Worm (Caenorhabditis elegans) whole organism, mixed stage, embryonic: ENCODE results near the gene Y57A10A.31.

Experiments used
- M03D4.4 ChIP-seq: sonication (generic microtip); optimal IDR thresholded peaks from 2 replicates; lab custom pipeline; 2017; ENCODE audit warnings: mild to moderate bottlenecking, missing genetic modification characterization, missing compliant biosample characterization
- bed-3 ChIP-seq: fragments of 200-800 bp; sonication (Bioruptor generic); optimal IDR thresholded peaks from 3 replicates; lab custom pipeline; 2018; ENCODE audit warnings: mild to moderate bottlenecking, missing genetic modification characterization, moderate library complexity, missing compliant biosample characterization
- blmp-1 ChIP-seq: fragments of 150-350 bp; optimal IDR thresholded peaks from 2 replicates; lab custom pipeline; 2014; ENCODE audit warnings: missing biosample characterization, missing genetic modification characterization
- ceh-39 ChIP-seq: fragments of 150-350 bp; optimal IDR thresholded peaks from 2 replicates; lab custom pipeline; 2014; ENCODE audit warnings: missing biosample characterization, missing genetic modification characterization
- ceh-43 ChIP-seq: fragments of 200-800 bp; sonication (Bioruptor generic); optimal IDR thresholded peaks from 2 replicates; lab custom pipeline; 2018; ENCODE audit warnings: mild to moderate bottlenecking, missing genetic modification characterization, moderate library complexity, missing compliant biosample characterization
- ceh-83 ChIP-seq: fragments of 200-800 bp; sonication (Bioruptor generic); optimal IDR thresholded peaks from 2 replicates; lab custom pipeline; 2018; ENCODE audit warnings: mild to moderate bottlenecking, missing genetic modification characterization, missing compliant biosample characterization
- ces-1 ChIP-seq: fragments of 150-350 bp; optimal IDR thresholded peaks from 2 replicates; lab custom pipeline; 2014; ENCODE audit warnings: missing biosample characterization, missing genetic modification reagents, missing genetic modification characterization
- cnd-1 ChIP-seq: fragments of 200-800 bp; sonication (Bioruptor generic); optimal IDR thresholded peaks from 2 replicates; lab custom pipeline; 2018; ENCODE audit warnings: mild to moderate bottlenecking, missing genetic modification characterization, missing compliant biosample characterization
- elt-1 ChIP-seq: sonication (generic microtip); optimal IDR thresholded peaks from 2 replicates; lab custom pipeline; 2017; ENCODE audit warnings: missing genetic modification characterization, mild to moderate bottlenecking, missing compliant biosample characterization, antibody characterized with exemption, moderate library complexity, borderline replicate concordance; ENCODE audit not compliant: insufficient read depth
- elt-3 ChIP-seq: fragments of 150-350 bp; optimal IDR thresholded peaks from 2 replicates; lab custom pipeline; 2014; ENCODE audit warnings: missing biosample characterization, missing genetic modification characterization
- flh-1 ChIP-seq: fragments of 200-800 bp; sonication (Bioruptor generic); optimal IDR thresholded peaks from 2 replicates; lab custom pipeline; 2018; ENCODE audit warnings: mild to moderate bottlenecking, missing genetic modification characterization, moderate library complexity, missing compliant biosample characterization
- ham-2 ChIP-seq: fragments of 200-800 bp; sonication (Bioruptor generic); optimal IDR thresholded peaks from 2 replicates; lab custom pipeline; 2018; ENCODE audit warnings: mild to moderate bottlenecking, missing genetic modification characterization, missing compliant biosample characterization
- hlh-1 ChIP-seq: fragments of 150-350 bp; optimal IDR thresholded peaks from 2 replicates; lab custom pipeline; 2014; ENCODE audit warnings: missing biosample characterization, missing genetic modification reagents, missing genetic modification characterization
- lin-13 ChIP-seq: fragments of 150-350 bp; optimal IDR thresholded peaks from 2 replicates; lab custom pipeline; 2014; ENCODE audit warnings: missing biosample characterization, missing genetic modification characterization
- lin-32 ChIP-seq: fragments of 200-800 bp; sonication (Bioruptor generic); optimal IDR thresholded peaks from 2 replicates; lab custom pipeline; 2018; ENCODE audit warnings: mild to moderate bottlenecking, missing genetic modification characterization, missing compliant biosample characterization
- lsy-2 ChIP-seq: fragments of 150-350 bp; optimal IDR thresholded peaks from 2 replicates; lab custom pipeline; 2014; ENCODE audit warnings: missing biosample characterization, missing genetic modification characterization
- mab-5 ChIP-seq: fragments of 150-350 bp; optimal IDR thresholded peaks from 2 replicates; lab custom pipeline; 2014; ENCODE audit warnings: missing biosample characterization, missing genetic modification characterization
- mep-1 ChIP-seq: fragments of 150-350 bp; optimal IDR thresholded peaks from 2 replicates; lab custom pipeline; 2017; ENCODE audit warnings: missing biosample characterization, missing genetic modification reagents, missing genetic modification characterization, inconsistent platforms
- mls-2 ChIP-seq: sonication (generic microtip); optimal IDR thresholded peaks from 2 replicates; lab custom pipeline; 2016; ENCODE audit warnings: mild to moderate bottlenecking, missing genetic modification characterization, moderate library complexity, missing compliant biosample characterization
- nhr-2 ChIP-seq: fragments of 150-350 bp; optimal IDR thresholded peaks from 2 replicates; lab custom pipeline; 2014; ENCODE audit warnings: missing biosample characterization, missing genetic modification characterization
- nhr-237 ChIP-seq: fragments of 150-350 bp; optimal IDR thresholded peaks from 2 replicates; lab custom pipeline; 2014; ENCODE audit warnings: missing biosample characterization, missing genetic modification characterization
- nhr-76 ChIP-seq: sonication (generic microtip); optimal IDR thresholded peaks from 2 replicates; lab custom pipeline; 2017; ENCODE audit warnings: missing biosample characterization, missing genetic modification characterization
- pha-4 ChIP-seq: fragments of 150-350 bp; optimal IDR thresholded peaks from 2 replicates; lab custom pipeline; 2018; ENCODE audit warnings: missing biosample characterization, missing genetic modification reagents, missing genetic modification characterization
- sem-2 ChIP-seq: fragments of 200-800 bp; sonication (Bioruptor generic); optimal IDR thresholded peaks from 2 replicates; lab custom pipeline; 2018; ENCODE audit warnings: mild to moderate bottlenecking, missing genetic modification characterization, missing compliant biosample characterization
- snpc-4 ChIP-seq: fragments of 150-350 bp; optimal IDR thresholded peaks from 2 replicates; lab custom pipeline; 2014; ENCODE audit warnings: missing biosample characterization, missing genetic modification characterization
- sptf-1 ChIP-seq: sonication (generic microtip); optimal IDR thresholded peaks from 2 replicates; lab custom pipeline; 2017; ENCODE audit warnings: mild to moderate bottlenecking, missing genetic modification characterization, moderate library complexity, missing compliant biosample characterization
- tbx-8 ChIP-seq: fragments of 200-800 bp; sonication (Bioruptor generic); optimal IDR thresholded peaks from 2 replicates; lab custom pipeline; 2018; ENCODE audit warnings: mild to moderate bottlenecking, missing genetic modification characterization, moderate library complexity, missing compliant biosample characterization
- unc-39 ChIP-seq: fragments of 150-350 bp; optimal IDR thresholded peaks from 2 replicates; lab custom pipeline; 2014; ENCODE audit warnings: missing biosample characterization, missing genetic modification characterization
- unc-62 ChIP-seq: fragments of 150-350 bp; optimal IDR thresholded peaks from 2 replicates; lab custom pipeline; 2014; ENCODE audit warnings: missing biosample characterization, missing genetic modification reagents, missing genetic modification characterization
- zip-8 ChIP-seq: fragments of 150-350 bp; optimal IDR thresholded peaks from 2 replicates; lab custom pipeline; 2014; ENCODE audit warnings: missing biosample characterization, missing genetic modification characterization
- ztf-11 ChIP-seq: fragments of 150-350 bp; optimal IDR thresholded peaks from 2 replicates; lab custom pipeline; 2014; ENCODE audit warnings: missing biosample characterization, missing genetic modification characterization

Gene Y57A10A.31

ce11 chrII:12278602-12279001 lies 10.6 kb upstream of the Y57A10A.31 start:
- TF ChIP-seq nhr-76 (no peak), lsy-2 (tag; lab: Kevin White, UChicago) (no peak), sem-2 (GFP tag; lab: Kevin White, UChicago) (no peak), ztf-11 (tag; lab: Kevin White, UChicago) (no peak), elt-3 (tag; lab: Kevin White, UChicago) (no peak), nhr-237 (no peak), zip-8 (tag; lab: Kevin White, UChicago) (no peak), bed-3 (GFP tag; lab: Kevin White, UChicago) (no peak), blmp-1 (tag; lab: Kevin White, UChicago) (no peak), snpc-4 (tag; lab: Kevin White, UChicago) (no peak), ceh-43 (GFP tag; lab: Kevin White, UChicago) (no peak), mls-2 (no peak), ceh-39 (no peak), M03D4.4 (no peak)

- TF ChIP-seq sptf-1 (tag; lab: Kevin White, UChicago): no peak
- peak; percentile 67 for TF ChIP-seq ces-1
- no peak for TF ChIP-seq zip-8 (tag; lab: Kevin White, UChicago)
Measured at ce11 chrII:12279259-12279658, 9.9 kb upstream of the Y57A10A.31 start, which contains the start of the genes tric-1B.2 and Y57A10A.29. Gene tric-1B.2, minus strand, starts transcription at chrII:12279387. Gene Y57A10A.29, plus strand, starts transcription at chrII:12279561.

ce11 chrII:12280360-12280759 lies 8.8 kb upstream of the Y57A10A.31 start, which contains the start of gene ife-5:
Gene ife-5, plus strand, starts transcription at chrII:12280660.
- TF ChIP-seq pha-4 (tag; lab: Kevin White, UChicago) (no peak), lsy-2 (tag; lab: Kevin White, UChicago) (no peak), unc-62 (GFP tag; lab: Kevin White, UChicago) (no peak), cnd-1 (tag; lab: Kevin White, UChicago) (no peak), hlh-1 (tag; lab: Kevin White, UChicago) (no peak), ham-2 (GFP tag; lab: Kevin White, UChicago) (no peak), sem-2 (GFP tag; lab: Kevin White, UChicago) (no peak), mep-1 (no peak), nhr-76 (no peak), sptf-1 (tag; lab: Kevin White, UChicago) (no peak), mls-2 (no peak), ceh-39 (no peak), nhr-2 (no peak)
- TF ChIP-seq, all 35 proteins: peak for 0

ce11 chrII:12284045-12284444 lies 5.1 kb upstream of the Y57A10A.31 start:
- TF ChIP-seq nhr-237 (no peak), mls-2 (no peak), lin-32 (GFP tag; lab: Kevin White, UChicago) (no peak), unc-62 (GFP tag; lab: Kevin White, UChicago) (no peak)

ce11 chrII:12296591-12296990 lies 7.4 kb downstream of the Y57A10A.31 start:
- TF ChIP-seq pha-4 (tag; lab: Kevin White, UChicago): no peak
- TF ChIP-seq sptf-1 (tag; lab: Kevin White, UChicago): no peak
- TF ChIP-seq lsy-2 (tag; lab: Kevin White, UChicago): no peak
- no peak for TF ChIP-seq bed-3 (GFP tag; lab: Kevin White, UChicago)
- no peak for TF ChIP-seq zip-8 (tag; lab: Kevin White, UChicago)
- no peak for TF ChIP-seq flh-1 (GFP tag; lab: Kevin White, UChicago)
- no peak for TF ChIP-seq lin-13 (tag; lab: Kevin White, UChicago)
- no peak for TF ChIP-seq ceh-83 (GFP tag; lab: Kevin White, UChicago)
- no peak for TF ChIP-seq cnd-1 (tag; lab: Kevin White, UChicago)
- TF ChIP-seq tbx-8 (GFP tag; lab: Kevin White, UChicago): no peak
- TF ChIP-seq mab-5 (tag; lab: Kevin White, UChicago): no peak

- TF ChIP-seq lin-13 (tag; lab: Kevin White, UChicago): no peak
- TF ChIP-seq mab-5 (tag; lab: Kevin White, UChicago): no peak
- TF ChIP-seq elt-3 (tag; lab: Kevin White, UChicago): no peak
- TF ChIP-seq snpc-4 (tag; lab: Kevin White, UChicago): no peak
- no peak for TF ChIP-seq nhr-76
- no peak for TF ChIP-seq lsy-2 (tag; lab: Kevin White, UChicago)
- TF ChIP-seq nhr-237: no peak
- TF ChIP-seq bed-3 (GFP tag; lab: Kevin White, UChicago): no peak
- TF ChIP-seq pha-4 (tag; lab: Kevin White, UChicago): no peak
- TF ChIP-seq unc-39 (tag; lab: Kevin White, UChicago): no peak
- TF ChIP-seq elt-1 (tag; lab: Kevin White, UChicago): no peak
- no peak for TF ChIP-seq ceh-83 (GFP tag; lab: Kevin White, UChicago)
Measured at ce11 chrII:12300680-12301079, 11.5 kb downstream of the Y57A10A.31 start.
